Fruit fly (Drosophila melanogaster) whole organism, pupa: ENCODE results near the gene CG45413.

Experiments
- CG10348 ChIP-seq: fragments of 200-800 bp; sonication (Bioruptor generic); IDR thresholded peaks from 2 replicates; pipeline ENCODE4 v1.3.6; 2022; ENCODE audit warnings: missing biosample characterization, missing genetic modification characterization
- CG12605 ChIP-seq: fragments of 200-800 bp; sonication (Bioruptor generic); IDR thresholded peaks from 2 replicates; pipeline ENCODE4 v1.3.6; 2022; ENCODE audit warnings: missing biosample characterization, missing genetic modification characterization
- CG13204 ChIP-seq: fragments of 200-800 bp; sonication (Bioruptor generic); optimal IDR thresholded peaks from 2 replicates; lab custom pipeline; 2018; ENCODE audit warnings: missing biosample characterization, mild to moderate bottlenecking, missing genetic modification characterization, moderate library complexity
- CG14655 ChIP-seq: fragments of 200-800 bp; sonication (Bioruptor generic); optimal IDR thresholded peaks from 3 replicates; lab custom pipeline; 2017; ENCODE audit warnings: mild to moderate bottlenecking, missing biosample characterization, missing genetic modification reagents, missing genetic modification characterization
- CG15710 ChIP-seq: fragments of 200-800 bp; sonication (Bioruptor generic); optimal IDR thresholded peaks from 2 replicates; lab custom pipeline; 2018; ENCODE audit warnings: missing biosample characterization, mild to moderate bottlenecking, missing genetic modification characterization, moderate library complexity
- CG17806 ChIP-seq: fragments of 200-800 bp; sonication (Bioruptor generic); optimal IDR thresholded peaks from 2 replicates; lab custom pipeline; 2018; ENCODE audit warnings: missing biosample characterization, mild to moderate bottlenecking, missing genetic modification characterization, moderate library complexity
- CG32121 ChIP-seq: fragments of 200-800 bp; sonication (Bioruptor generic); IDR thresholded peaks from 2 replicates; pipeline ENCODE4 v1.3.6; 2022; ENCODE audit warnings: missing biosample characterization, missing genetic modification characterization
- CG34367 ChIP-seq: fragments of 200-800 bp; sonication (Bioruptor generic); optimal IDR thresholded peaks from 2 replicates; lab custom pipeline; 2018; ENCODE audit warnings: missing biosample characterization, mild to moderate bottlenecking, missing genetic modification characterization
- CG4496 ChIP-seq: fragments of 200-800 bp; sonication (Bioruptor generic); IDR thresholded peaks from 3 replicates; pipeline ENCODE4 v1.3.6; 2022; ENCODE audit warnings: missing biosample characterization, missing genetic modification characterization
- CG8159 ChIP-seq: fragments of 200-800 bp; sonication (Bioruptor generic); optimal IDR thresholded peaks from 3 replicates; lab custom pipeline; 2018; ENCODE audit warnings: missing biosample characterization, mild to moderate bottlenecking, missing genetic modification characterization, moderate library complexity
- CG8301 ChIP-seq: fragments of 200-800 bp; sonication (Bioruptor generic); optimal IDR thresholded peaks from 2 replicates; lab custom pipeline; 2018; ENCODE audit warnings: missing biosample characterization, mild to moderate bottlenecking, missing genetic modification characterization
- CG9948 ChIP-seq: fragments of 200-800 bp; sonication (Bioruptor generic); optimal IDR thresholded peaks from 2 replicates; lab custom pipeline; 2018; ENCODE audit warnings: missing biosample characterization, mild to moderate bottlenecking, missing genetic modification characterization, moderate library complexity
- D1 ChIP-seq: fragments of 200-800 bp; sonication (Bioruptor generic); optimal IDR thresholded peaks from 2 replicates; lab custom pipeline; 2018; ENCODE audit warnings: missing biosample characterization, mild to moderate bottlenecking, missing genetic modification characterization, moderate library complexity
- EcR ChIP-seq: fragments of 200-800 bp; sonication (Bioruptor generic); optimal IDR thresholded peaks from 3 replicates; lab custom pipeline; 2019; ENCODE audit warnings: missing biosample characterization, missing genetic modification characterization, mild to moderate bottlenecking, moderate library complexity, missing genetic modification reagents
- Ets98B ChIP-seq: fragments of 200-800 bp; sonication (Bioruptor generic); IDR thresholded peaks from 2 replicates; pipeline ENCODE4 v1.3.6; 2022; ENCODE audit warnings: missing biosample characterization, missing genetic modification characterization
- Pif1A ChIP-seq: fragments of 200-800 bp; sonication (Bioruptor generic); optimal IDR thresholded peaks from 3 replicates; lab custom pipeline; 2016; ENCODE audit warnings: missing biosample characterization, missing genetic modification characterization
- Pif1B ChIP-seq: fragments of 200-800 bp; sonication (Bioruptor generic); optimal IDR thresholded peaks from 3 replicates; lab custom pipeline; 2016; ENCODE audit warnings: missing biosample characterization, missing genetic modification characterization
- Snoo ChIP-seq: fragments of 200-800 bp; sonication (Bioruptor generic); optimal IDR thresholded peaks from 3 replicates; lab custom pipeline; 2017; ENCODE audit warnings: missing biosample characterization, mild to moderate bottlenecking, missing genetic modification characterization, inconsistent platforms
- fd96Ca ChIP-seq: fragments of 200-800 bp; sonication (Bioruptor generic); IDR thresholded peaks from 3 replicates; pipeline ENCODE4 v1.3.6; 2022; ENCODE audit warnings: missing biosample characterization, missing genetic modification characterization
- gl ChIP-seq: fragments of 200-800 bp; sonication (Bioruptor generic); optimal IDR thresholded peaks from 2 replicates; lab custom pipeline; 2018; ENCODE audit warnings: missing biosample characterization, mild to moderate bottlenecking, missing genetic modification characterization
- rn ChIP-seq: fragments of 200-800 bp; sonication (Bioruptor generic); IDR thresholded peaks from 2 replicates; pipeline ENCODE4 v1.3.6; 2022; ENCODE audit warnings: missing biosample characterization, missing genetic modification characterization

The CG45413 gene

DNA sequence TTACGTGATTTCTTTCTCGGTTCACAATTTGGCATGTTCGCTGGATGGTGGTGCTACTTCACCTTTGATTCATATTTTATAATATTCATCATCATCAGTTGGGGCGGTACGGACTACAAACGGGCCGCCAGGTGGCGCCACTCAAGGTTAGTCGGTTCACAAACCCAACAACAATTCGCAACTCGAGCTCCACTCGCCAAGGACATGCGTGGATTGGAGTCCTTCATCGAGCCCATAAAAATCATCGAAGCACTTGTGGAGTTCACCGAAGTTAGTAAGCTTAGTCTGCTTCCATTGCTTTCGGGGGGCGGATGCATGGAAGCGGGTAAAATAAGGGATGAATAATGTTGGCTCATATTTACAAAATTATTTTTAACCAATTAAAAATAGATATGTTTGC is 25.0 kb downstream of the CG45413 start:
- TF ChIP-seq CG17806 (tag; lab: Kevin White, UChicago) (no peak), D1 (tag; lab: Kevin White, UChicago) (peak; percentile 29)

DNA sequence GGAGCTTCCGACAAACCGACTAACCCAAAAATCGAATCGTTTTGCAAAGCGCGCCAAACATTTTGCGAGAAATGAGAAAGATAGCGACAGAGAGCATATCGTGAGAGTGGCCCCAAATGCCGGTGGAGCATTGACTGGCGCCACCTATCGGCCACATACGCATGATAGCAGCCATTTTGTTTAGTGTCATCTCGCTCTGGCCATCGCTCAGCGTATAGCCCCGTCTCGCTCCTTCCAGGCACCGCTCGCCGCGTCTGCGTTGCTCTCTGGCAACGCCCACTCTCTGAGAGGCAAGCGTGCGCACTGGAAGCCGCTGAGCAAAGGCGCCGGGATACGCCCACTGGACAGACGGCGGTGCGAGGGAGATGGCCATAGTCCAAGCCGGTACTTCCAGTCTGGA is 27.8 kb downstream of the CG45413 start:
- TF ChIP-seq CG10348 (GFP tag; lab: Robert Waterston, UW) (no peak), Pif1B (no peak), Ets98B (no peak; the same call in 1 of the 2 replicates), Pif1A (GFP tag; lab: Kevin White, UChicago) (no peak), CG17806 (tag; lab: Kevin White, UChicago) (no peak), CG4496 (GFP tag; lab: Robert Waterston, UW) (peak; percentile 65; the same call in 1 of the 3 replicates), EcR (GFP tag; lab: Kevin White, UChicago) (no peak), gl (tag; lab: Kevin White, UChicago) (peak; percentile 4), CG14655 (no peak), Snoo (tag; lab: Kevin White, UChicago) (no peak), CG13204 (GFP tag; lab: Kevin White, UChicago) (peak; percentile 60), CG32121 (GFP tag; lab: Robert Waterston, UW) (peak; percentile 43; the same call in 1 of the 2 replicates), CG12605 (GFP tag; lab: Robert Waterston, UW) (no peak), CG8159 (tag; lab: Kevin White, UChicago) (peak; percentile 12), CG9948 (no peak), fd96Ca (GFP tag; lab: Robert Waterston, UW) (peak; percentile 65; the same call in 2 of the 3 replicates), CG8301 (tag; lab: Kevin White, UChicago) (no peak), CG34367 (tag; lab: Kevin White, UChicago) (no peak), D1 (tag; lab: Kevin White, UChicago) (no peak), CG15710 (peak; percentile 1), rn (GFP tag; lab: Robert Waterston, UW) (no peak)

DNA sequence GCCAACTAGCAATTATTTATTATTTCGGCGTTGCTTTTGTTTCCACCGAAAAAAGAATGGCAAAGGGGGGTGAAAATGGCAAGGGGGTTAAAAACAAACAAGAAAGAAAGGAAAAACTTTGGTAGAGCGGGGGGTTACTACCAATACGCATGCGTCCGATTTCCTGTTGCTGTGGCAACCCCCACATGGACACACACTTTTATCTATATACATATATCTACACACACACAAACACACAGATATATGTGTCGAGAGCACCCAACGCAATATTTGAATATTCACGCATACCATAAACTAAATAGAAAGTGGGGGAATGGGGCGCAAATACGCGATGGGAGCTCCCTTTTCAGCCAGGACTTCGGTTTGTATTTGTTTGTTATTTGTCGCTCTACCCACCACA is 32.5 kb downstream of the CG45413 start:
- TF ChIP-seq D1 (tag; lab: Kevin White, UChicago) (no peak), Pif1B (no peak), Snoo (tag; lab: Kevin White, UChicago) (no peak), CG14655 (no peak), Ets98B (no peak)

DNA sequence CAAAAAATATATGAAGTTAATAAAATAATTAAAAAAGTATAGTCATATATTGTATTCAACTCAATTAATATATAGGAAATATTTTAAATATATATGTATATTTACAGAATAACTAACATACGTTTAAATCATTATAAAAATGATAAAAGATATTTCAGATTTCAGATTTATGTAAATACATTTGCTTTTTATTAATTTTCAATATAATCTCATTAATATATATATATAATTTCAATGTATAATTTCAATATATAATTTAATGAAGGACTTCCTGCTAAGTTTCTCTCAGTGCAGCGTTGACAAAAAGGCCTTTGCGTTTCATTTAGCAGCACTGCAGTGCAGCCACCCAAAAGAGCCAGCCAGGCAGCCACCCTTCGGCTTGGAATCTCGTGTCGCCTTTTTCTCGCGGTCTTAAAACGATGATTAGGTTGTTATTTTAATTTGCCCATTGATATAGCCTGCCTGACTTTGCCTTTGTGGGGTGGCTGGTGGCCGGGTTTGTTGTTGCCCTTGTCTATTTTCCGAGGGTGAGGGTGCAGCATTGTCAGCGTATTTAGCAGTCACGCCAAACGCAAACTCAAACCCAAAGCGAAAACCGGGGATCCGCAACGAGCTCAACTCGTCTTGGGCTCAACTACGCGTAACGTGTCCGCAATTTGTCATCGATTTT is 45.9 kb downstream of the CG45413 start:
- TF ChIP-seq Pif1B (no peak), Pif1A (GFP tag; lab: Kevin White, UChicago) (no peak), CG4496 (GFP tag; lab: Robert Waterston, UW) (no peak), CG34367 (tag; lab: Kevin White, UChicago) (no peak), rn (GFP tag; lab: Robert Waterston, UW) (no peak), CG15710 (no peak), CG14655 (no peak), CG13204 (GFP tag; lab: Kevin White, UChicago) (no peak), CG10348 (GFP tag; lab: Robert Waterston, UW) (no peak), CG17806 (tag; lab: Kevin White, UChicago) (no peak), Ets98B (no peak), EcR (GFP tag; lab: Kevin White, UChicago) (no peak), CG8301 (tag; lab: Kevin White, UChicago) (no peak), CG9948 (no peak)

DNA sequence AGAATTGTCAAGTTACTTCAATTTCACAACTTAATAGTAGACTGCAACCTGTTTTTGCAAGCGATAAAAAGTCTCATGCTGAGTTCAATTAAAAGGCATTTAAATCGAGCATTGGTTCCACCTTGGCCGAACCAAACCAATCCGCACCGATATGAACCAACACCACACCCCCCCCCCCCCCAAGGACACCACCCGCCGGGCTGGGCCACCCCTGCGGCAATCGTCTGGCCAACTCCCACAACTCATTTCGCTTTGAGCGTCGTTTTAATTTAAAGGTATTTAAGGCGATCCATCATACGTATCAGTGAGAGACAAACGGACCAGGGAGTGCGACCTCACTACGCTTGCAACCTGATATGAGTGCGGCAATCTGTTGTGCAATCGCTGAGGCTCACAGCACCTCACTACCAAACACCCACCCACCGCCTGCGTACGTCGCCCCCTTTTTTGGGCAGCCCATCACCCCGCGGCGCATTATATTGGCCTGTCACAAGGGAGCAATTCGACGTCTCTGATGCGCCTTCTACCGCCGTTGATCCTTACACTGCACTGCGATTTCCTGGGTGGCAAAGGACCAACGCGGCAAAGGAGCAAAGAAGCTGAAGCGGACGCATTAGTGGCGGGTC is 46.8 kb downstream of the CG45413 start:
- TF ChIP-seq Snoo (tag; lab: Kevin White, UChicago), result no peak
- TF ChIP-seq CG14655, result no peak
- no peak for TF ChIP-seq CG9948
- TF ChIP-seq fd96Ca (GFP tag; lab: Robert Waterston, UW), result no peak
- TF ChIP-seq gl (tag; lab: Kevin White, UChicago), result no peak
